Fruit fly (Drosophila melanogaster): ENCODE data around the gene CG31674.
A peak's percentile ranks its signal among the peaks of the same experiment; 100 is the strongest.

DNA sequence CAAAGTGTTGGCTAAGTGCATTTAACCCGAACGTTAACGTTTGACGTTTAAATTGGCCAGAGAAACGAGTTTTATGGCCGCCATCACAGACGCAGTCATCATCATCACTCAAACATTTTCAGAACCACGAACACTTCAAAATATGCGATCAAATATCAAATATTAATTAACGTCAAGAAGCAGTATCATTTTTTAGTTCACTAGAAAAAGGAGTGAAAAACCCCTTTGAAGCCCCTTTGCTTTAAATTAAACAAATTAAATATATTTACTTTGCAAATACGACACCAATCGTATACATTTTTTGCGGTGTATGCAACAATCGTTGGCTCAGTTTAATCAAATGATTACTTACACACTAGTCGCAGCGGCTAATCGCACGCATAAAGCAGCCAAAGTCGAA, 13.3 kb downstream of the CG31674 start:
- TF ChIP-seq Pif1A (GFP tag; optimal IDR thresholded peaks at IDR 0.05) (no peak), Pif1B (GFP tag; optimal IDR thresholded peaks at IDR 0.05) (no peak), CG13204 (GFP tag; optimal IDR thresholded peaks at IDR 0.05) (no peak), EcR (GFP tag; optimal IDR thresholded peaks at IDR 0.05) (no peak), CG4496 (GFP tag; IDR thresholded peaks at IDR 0.05) (peak; percentile 61; the same call in 1 of the 3 replicates)
